Worm (Caenorhabditis elegans) whole organism, late embryonic: ENCODE data around the gene str-150.

Experiments
- C08G9.2 ChIP-seq: sonication (generic microtip); optimal IDR thresholded peaks from 2 replicates; lab custom pipeline; 2016; ENCODE audit warnings: mild to moderate bottlenecking, missing genetic modification characterization, moderate library complexity, missing compliant biosample characterization
- K02D7.2 ChIP-seq: sonication (generic microtip); optimal IDR thresholded peaks from 2 replicates; lab custom pipeline; 2017; ENCODE audit warnings: mild to moderate bottlenecking, missing genetic modification characterization, missing compliant biosample characterization
- T23F11.4 ChIP-seq: fragments of 200-800 bp; sonication (Bioruptor generic); optimal IDR thresholded peaks from 2 replicates; lab custom pipeline; 2018; ENCODE audit warnings: mild to moderate bottlenecking, missing genetic modification characterization, missing compliant biosample characterization
- ahr-1 ChIP-seq: sonication (generic microtip); optimal IDR thresholded peaks from 2 replicates; lab custom pipeline; 2016; ENCODE audit warnings: missing genetic modification characterization, missing compliant biosample characterization
- ceh-19 ChIP-seq: fragments of 200-800 bp; sonication (Bioruptor generic); optimal IDR thresholded peaks from 2 replicates; lab custom pipeline; 2018; ENCODE audit warnings: mild to moderate bottlenecking, missing genetic modification characterization, missing compliant biosample characterization
- ceh-22 ChIP-seq: sonication (generic microtip); optimal IDR thresholded peaks from 2 replicates; lab custom pipeline; 2017; ENCODE audit warnings: missing biosample characterization, missing genetic modification characterization
- ceh-24 ChIP-seq: sonication (generic microtip); optimal IDR thresholded peaks from 2 replicates; lab custom pipeline; 2016; ENCODE audit warnings: mild to moderate bottlenecking, missing genetic modification characterization, missing compliant biosample characterization
- ceh-30 ChIP-seq: fragments of 150-350 bp; optimal IDR thresholded peaks from 2 replicates; lab custom pipeline; 2014; ENCODE audit warnings: missing biosample characterization, missing genetic modification characterization
- ceh-31 ChIP-seq: sonication (generic microtip); optimal IDR thresholded peaks from 2 replicates; lab custom pipeline; 2016; ENCODE audit warnings: missing genetic modification characterization, missing compliant biosample characterization
- ceh-34 ChIP-seq: sonication (generic microtip); optimal IDR thresholded peaks from 2 replicates; lab custom pipeline; 2016; ENCODE audit warnings: mild to moderate bottlenecking, missing genetic modification characterization, missing compliant biosample characterization
- ceh-45 ChIP-seq: fragments of 200-800 bp; sonication (Bioruptor generic); IDR thresholded peaks from 2 replicates; pipeline ENCODE4 v1.3.6; 2022; ENCODE audit warnings: missing genetic modification reagents, missing genetic modification characterization, missing compliant biosample characterization
- ceh-6 ChIP-seq: fragments of 200-800 bp; sonication (Bioruptor generic); optimal IDR thresholded peaks from 2 replicates; lab custom pipeline; 2018; ENCODE audit warnings: mild to moderate bottlenecking, missing genetic modification characterization, missing compliant biosample characterization
- ceh-9 ChIP-seq: sonication (generic microtip); optimal IDR thresholded peaks from 2 replicates; lab custom pipeline; 2016; ENCODE audit warnings: mild to moderate bottlenecking, missing genetic modification characterization, inconsistent platforms, missing compliant biosample characterization
- dmd-4 ChIP-seq: sonication (generic microtip); optimal IDR thresholded peaks from 2 replicates; lab custom pipeline; 2016; ENCODE audit warnings: borderline replicate concordance, missing genetic modification characterization, missing compliant biosample characterization
- dve-1 ChIP-seq: sonication (generic microtip); optimal IDR thresholded peaks from 2 replicates; lab custom pipeline; 2017; ENCODE audit warnings: antibody characterized with exemption, mild to moderate bottlenecking, missing genetic modification characterization, missing compliant biosample characterization
- elt-2 ChIP-seq: sonication (generic microtip); optimal IDR thresholded peaks from 2 replicates; lab custom pipeline; 2016; ENCODE audit warnings: missing genetic modification reagents, missing genetic modification characterization, missing compliant biosample characterization
- elt-4 ChIP-seq: sonication (generic microtip); optimal IDR thresholded peaks from 2 replicates; lab custom pipeline; 2016; ENCODE audit warnings: missing genetic modification characterization, missing compliant biosample characterization
- eyg-1 ChIP-seq: sonication (generic microtip); optimal IDR thresholded peaks from 2 replicates; lab custom pipeline; 2016; ENCODE audit warnings: missing genotype, missing genetic modification characterization, missing compliant biosample characterization
- fkh-10 ChIP-seq: fragments of 150-350 bp; optimal IDR thresholded peaks from 2 replicates; lab custom pipeline; 2014; ENCODE audit warnings: missing biosample characterization, missing genetic modification reagents, missing genetic modification characterization
- fkh-6 ChIP-seq: sonication (generic microtip); optimal IDR thresholded peaks from 2 replicates; lab custom pipeline; 2016; ENCODE audit warnings: missing genetic modification characterization, missing compliant biosample characterization
- hlh-15 ChIP-seq: sonication (generic microtip); optimal IDR thresholded peaks from 2 replicates; lab custom pipeline; 2016; ENCODE audit warnings: missing genetic modification characterization, missing compliant biosample characterization
- hlh-30 ChIP-seq: sonication (generic microtip); optimal IDR thresholded peaks from 2 replicates; lab custom pipeline; 2017; ENCODE audit warnings: antibody characterized with exemption, missing genetic modification characterization, missing compliant biosample characterization; ENCODE audit not compliant: insufficient read depth
- hlh-6 ChIP-seq: sonication (generic microtip); optimal IDR thresholded peaks from 2 replicates; lab custom pipeline; 2016; ENCODE audit warnings: missing genotype, missing genetic modification characterization, missing compliant biosample characterization
- hlh-8 ChIP-seq: sonication (generic microtip); optimal IDR thresholded peaks from 2 replicates; lab custom pipeline; 2016; ENCODE audit warnings: missing genotype, missing genetic modification characterization, missing compliant biosample characterization
- lin-11 ChIP-seq: fragments of 200-800 bp; sonication (Bioruptor generic); optimal IDR thresholded peaks from 2 replicates; lab custom pipeline; 2018; ENCODE audit warnings: mild to moderate bottlenecking, missing genetic modification characterization, missing compliant biosample characterization
- madf-2 ChIP-seq: sonication (generic microtip); optimal IDR thresholded peaks from 2 replicates; lab custom pipeline; 2017; ENCODE audit warnings: missing genetic modification characterization, missing compliant biosample characterization
- nfya-1 ChIP-seq: sonication (generic microtip); optimal IDR thresholded peaks from 2 replicates; lab custom pipeline; 2017; ENCODE audit warnings: missing genetic modification characterization, mild to moderate bottlenecking, missing compliant biosample characterization, antibody characterized with exemption, moderate library complexity
- odd-2 ChIP-seq: sonication (generic microtip); optimal IDR thresholded peaks from 2 replicates; lab custom pipeline; 2017; ENCODE audit warnings: antibody characterized with exemption, mild to moderate bottlenecking, missing genetic modification characterization, missing compliant biosample characterization
- pat-9 ChIP-seq: fragments of 200-800 bp; sonication (Bioruptor generic); optimal IDR thresholded peaks from 2 replicates; lab custom pipeline; 2018; ENCODE audit warnings: mild to moderate bottlenecking, missing genetic modification characterization, moderate library complexity, missing compliant biosample characterization
- pha-4 ChIP-seq: fragments of 150-350 bp; optimal IDR thresholded peaks from 2 replicates; lab custom pipeline; 2018; ENCODE audit warnings: missing biosample characterization, missing genetic modification reagents, missing genetic modification characterization
- ref-2 ChIP-seq: sonication (generic microtip); optimal IDR thresholded peaks from 2 replicates; lab custom pipeline; 2016; ENCODE audit warnings: missing genetic modification characterization, missing compliant biosample characterization
- rnt-1 ChIP-seq: sonication (generic microtip); optimal IDR thresholded peaks from 2 replicates; lab custom pipeline; 2016; ENCODE audit warnings: missing genetic modification characterization, missing compliant biosample characterization
- sdc-2 ChIP-seq: sonication (generic microtip); optimal IDR thresholded peaks from 2 replicates; lab custom pipeline; 2016; ENCODE audit warnings: missing genotype, missing genetic modification characterization, missing compliant biosample characterization
- sox-4 ChIP-seq: sonication (generic microtip); optimal IDR thresholded peaks from 2 replicates; lab custom pipeline; 2017; ENCODE audit warnings: mild to moderate bottlenecking, missing genetic modification characterization, inconsistent platforms, missing compliant biosample characterization
- syd-9 ChIP-seq: sonication (generic microtip); optimal IDR thresholded peaks from 2 replicates; lab custom pipeline; 2016; ENCODE audit warnings: mild to moderate bottlenecking, missing genetic modification characterization, moderate library complexity, missing compliant biosample characterization
- tbx-7 ChIP-seq: sonication (generic microtip); optimal IDR thresholded peaks from 2 replicates; lab custom pipeline; 2016; ENCODE audit warnings: missing genotype, missing genetic modification characterization, missing compliant biosample characterization
- ttx-3 ChIP-seq: sonication (generic microtip); optimal IDR thresholded peaks from 2 replicates; lab custom pipeline; 2016; ENCODE audit warnings: missing genetic modification reagents, missing genetic modification characterization, missing compliant biosample characterization
- unc-86 ChIP-seq: sonication (generic microtip); optimal IDR thresholded peaks from 2 replicates; lab custom pipeline; 2016; ENCODE audit warnings: missing genetic modification characterization, missing compliant biosample characterization
- ztf-16 ChIP-seq: sonication (generic microtip); optimal IDR thresholded peaks from 2 replicates; lab custom pipeline; 2017; ENCODE audit warnings: missing genetic modification characterization, missing compliant biosample characterization

Gene str-150

ce11 chrV:16600623-16601022, 17.6 kb downstream of the str-150 start, which contains the start of gene T03E6.9:
TSS of gene T03E6.9 (minus strand) at chrV:16600723.
- TF ChIP-seq ceh-31 (no peak), hlh-6 (tag; lab: Kevin White, UChicago) (no peak), T23F11.4 (no peak), sox-4 (tag; lab: Kevin White, UChicago) (no peak), ceh-9 (no peak), ztf-16 (tag; lab: Kevin White, UChicago) (no peak), ceh-24 (tag; lab: Kevin White, UChicago) (no peak), elt-2 (tag; lab: Kevin White, UChicago) (no peak), dve-1 (tag; lab: Kevin White, UChicago) (no peak), K02D7.2 (tag; lab: Kevin White, UChicago) (no peak), ceh-22 (tag; lab: Kevin White, UChicago) (no peak), syd-9 (tag; lab: Kevin White, UChicago) (no peak), ref-2 (tag; lab: Kevin White, UChicago) (no peak), rnt-1 (no peak), ceh-6 (no peak), hlh-8 (tag; lab: Kevin White, UChicago) (no peak), fkh-6 (tag; lab: Kevin White, UChicago) (no peak), madf-2 (tag; lab: Kevin White, UChicago) (no peak), C08G9.2 (no peak), eyg-1 (tag; lab: Kevin White, UChicago) (no peak)

DNA sequence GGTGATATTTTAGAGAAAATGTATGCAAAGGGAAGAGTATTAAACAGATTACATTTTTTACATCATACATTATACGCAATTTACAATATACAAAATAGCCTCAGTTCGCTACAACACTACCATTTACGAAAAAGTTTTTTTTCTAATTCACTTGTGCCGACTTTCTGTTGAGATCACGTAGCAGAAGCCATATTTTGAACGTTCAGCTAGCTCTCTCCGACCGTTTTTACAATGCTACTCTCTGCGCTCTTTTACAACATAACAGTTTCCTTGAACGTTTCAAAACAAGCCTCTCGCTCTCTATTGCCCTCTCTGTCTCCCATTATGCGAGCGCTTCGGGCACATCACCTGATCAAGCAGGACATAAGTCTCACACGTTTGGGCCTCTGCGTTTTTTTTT, 20.0 kb downstream of the str-150 start, which contains the start of gene T03E6.8:
Gene T03E6.8 (minus strand): TSS at position 101 of the 400 bp plus-strand sequence.
- TF ChIP-seq C08G9.2 (no peak), dve-1 (tag; lab: Kevin White, UChicago) (no peak), ceh-19 (GFP tag; lab: Kevin White, UChicago) (no peak), ttx-3 (tag; lab: Kevin White, UChicago) (no peak), syd-9 (tag; lab: Kevin White, UChicago) (no peak), pha-4 (no peak), tbx-7 (tag; lab: Kevin White, UChicago) (no peak), pat-9 (no peak), ceh-45 (no peak), ceh-31 (no peak), elt-4 (tag; lab: Kevin White, UChicago) (no peak), fkh-10 (no peak), ceh-22 (tag; lab: Kevin White, UChicago) (no peak), nfya-1 (tag; lab: Kevin White, UChicago) (no peak), ceh-34 (tag; lab: Kevin White, UChicago) (no peak), lin-11 (tag; lab: Kevin White, UChicago) (no peak), ahr-1 (tag; lab: Kevin White, UChicago) (no peak), unc-86 (no peak), ceh-30 (tag; lab: Kevin White, UChicago) (no peak)

DNA sequence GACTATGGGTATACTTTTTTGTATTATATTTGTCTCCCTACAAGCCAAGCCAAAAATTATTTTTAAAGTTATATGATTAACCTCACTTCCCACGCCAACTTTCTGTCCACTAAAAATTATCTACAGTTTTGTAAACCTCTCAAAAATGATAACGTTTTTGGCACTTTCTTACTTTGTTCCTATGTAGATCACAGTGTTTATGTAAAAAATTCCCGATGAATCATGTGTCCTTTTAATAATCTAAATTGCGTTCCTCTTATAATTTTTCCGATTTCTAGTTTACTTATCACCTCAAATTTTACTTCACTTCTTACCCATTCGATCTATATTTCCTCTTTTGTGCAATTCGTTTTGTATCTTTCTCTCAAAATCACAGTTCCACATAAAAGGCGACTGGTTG, 21.2 kb downstream of the str-150 start:
- TF ChIP-seq sdc-2 (tag; lab: Kevin White, UChicago) (no peak), dmd-4 (tag; lab: Kevin White, UChicago) (no peak), hlh-15 (no peak), ref-2 (tag; lab: Kevin White, UChicago) (no peak), hlh-6 (tag; lab: Kevin White, UChicago) (no peak), odd-2 (no peak), hlh-30 (tag; lab: Kevin White, UChicago) (no peak), nfya-1 (tag; lab: Kevin White, UChicago) (no peak)
